Fruit fly (Drosophila melanogaster): ENCODE measurements around the gene CG15535.

Gene CG15535

dm6 chr3R:30388215-30388871, 35.4 kb downstream of the CG15535 start (continued):
- peak; percentile 72 for TF ChIP-seq luna (GFP tag; optimal IDR thresholded peaks at IDR 0.05)
- TF ChIP-seq CG12659 (GFP tag; optimal IDR thresholded peaks at IDR 0.05), result peak; percentile 99
- TF ChIP-seq Lim3 (GFP tag; IDR thresholded peaks at IDR 0.05), result peak; percentile 76
- peak; percentile 96 for TF ChIP-seq CG6854 (GFP tag; optimal IDR thresholded peaks at IDR 0.05)
- peak; percentile 96 for TF ChIP-seq CG8924 (tag; optimal IDR thresholded peaks at IDR 0.05)
- TF ChIP-seq sna (GFP tag; IDR thresholded peaks at IDR 0.05; ENCODE audit: partially characterized antibody), result no peak
- peak; percentile 87 for TF ChIP-seq gcm (GFP tag; optimal IDR thresholded peaks at IDR 0.05)
- TF ChIP-seq pros (GFP tag; optimal IDR thresholded peaks at IDR 0.05), result no peak
- TF ChIP-seq abd-A (tag; optimal IDR thresholded peaks at IDR 0.05), result no peak
- peak; percentile 94 for TF ChIP-seq CG15696 (tag; optimal IDR thresholded peaks at IDR 0.05)
- TF ChIP-seq CG9437 (GFP tag; optimal IDR thresholded peaks at IDR 0.05), result peak; percentile 97
- TF ChIP-seq ro (GFP tag; IDR thresholded peaks at IDR 0.05), result peak; percentile 75
- peak; percentile 90 for TF ChIP-seq Rfx (GFP tag; IDR thresholded peaks at IDR 0.05)
- TF ChIP-seq gsb-n (tag; optimal IDR thresholded peaks at IDR 0.05), result peak; percentile 80
- peak; percentile 96 for TF ChIP-seq CG12236 (GFP tag; optimal IDR thresholded peaks at IDR 0.05)
- TF ChIP-seq CG13624 (GFP tag; optimal IDR thresholded peaks at IDR 0.05), result peak; percentile 96
- peak; percentile 98 for TF ChIP-seq Med (GFP tag)
- peak; percentile 93 for TF ChIP-seq CG12744 (GFP tag; optimal IDR thresholded peaks at IDR 0.05)
- TF ChIP-seq unc-4 (GFP tag; IDR thresholded peaks at IDR 0.05; ENCODE audit: partially characterized antibody), result no peak
- no peak for TF ChIP-seq fru (optimal IDR thresholded peaks at IDR 0.05)
- peak; percentile 97 for TF ChIP-seq CG11398 (GFP tag; optimal IDR thresholded peaks at IDR 0.05)

dm6 chr3R:30387515-30388178, 36.1 kb downstream of the CG15535 start, which contains the start of the genes Fer2LCH and Fer1HCH:
Gene Fer2LCH (plus strand): TSS chr3R:30387804.
Gene Fer1HCH (minus strand): TSS chr3R:30388178.
- peak; percentile 27; the same call in 1 of the 3 replicates for TF ChIP-seq zen2 (GFP tag; IDR thresholded peaks at IDR 0.05; ENCODE audit: partially characterized antibody)
- no peak for TF ChIP-seq CG2712 (tag; optimal IDR thresholded peaks at IDR 0.05)
- TF ChIP-seq chinmo (GFP tag; IDR thresholded peaks at IDR 0.05; ENCODE audit: partially characterized antibody), result peak; percentile 90; the same call in 3 of the 4 replicates
- peak; percentile 34; the same call in 1 of the 2 replicates for TF ChIP-seq NFAT (GFP tag; IDR thresholded peaks at IDR 0.05)
- TF ChIP-seq CG42726 (GFP tag; IDR thresholded peaks at IDR 0.05; ENCODE audit: partially characterized antibody), result 0 out of 2 replicates have a peak, but pooled peaks have one; percentile 11
- peak; percentile 76 to 80 for TF ChIP-seq Trl (optimal IDR thresholded peaks at IDR 0.05)
- TF ChIP-seq Trl (GFP tag; optimal IDR thresholded peaks at IDR 0.05), result no peak
- no peak for TF ChIP-seq CG14965 (GFP tag; optimal IDR thresholded peaks at IDR 0.05; ENCODE audit: borderline replicate concordance)
- TF ChIP-seq Jarid2 (GFP tag; optimal IDR thresholded peaks at IDR 0.05), result peak; percentile 70
- no peak; the same call in 2 of the 3 replicates for TF ChIP-seq Dbx (GFP tag; IDR thresholded peaks at IDR 0.05)
- TF ChIP-seq CG13287 (GFP tag; IDR thresholded peaks at IDR 0.05; ENCODE audit: partially characterized antibody), result no peak
- peak; percentile 28; the same call in 1 of the 2 replicates for TF ChIP-seq inv (GFP tag; IDR thresholded peaks at IDR 0.05; ENCODE audit: partially characterized antibody)
- peak; percentile 13; the same call in 1 of the 3 replicates for TF ChIP-seq HLH4C (GFP tag; IDR thresholded peaks at IDR 0.05; ENCODE audit: partially characterized antibody)
- TF ChIP-seq ci (GFP tag; IDR thresholded peaks at IDR 0.05), result peak; percentile 41; the same call in 1 of the 3 replicates
- TF ChIP-seq Bgb (GFP tag; IDR thresholded peaks at IDR 0.05; ENCODE audit: partially characterized antibody), result peak; percentile 48; the same call in 1 of the 2 replicates
- TF ChIP-seq CG11504 (tag; optimal IDR thresholded peaks at IDR 0.05), result no peak
- TF ChIP-seq rib (GFP tag; IDR thresholded peaks at IDR 0.05), result peak; percentile 52; the same call in 1 of the 2 replicates
- no peak for TF ChIP-seq luna (GFP tag; optimal IDR thresholded peaks at IDR 0.05)
- TF ChIP-seq CG2120 (GFP tag; optimal IDR thresholded peaks at IDR 0.05), result no peak
- peak; percentile 96 for TF ChIP-seq MTF-1 (GFP tag; optimal IDR thresholded peaks at IDR 0.05; ENCODE audit: borderline replicate concordance)
- no peak for TF ChIP-seq al (GFP tag; IDR thresholded peaks at IDR 0.05)
- no peak for TF ChIP-seq CG31224 (GFP tag; IDR thresholded peaks at IDR 0.05)
- TF ChIP-seq cg (GFP tag; optimal IDR thresholded peaks at IDR 0.05), result peak; percentile 84
- peak; percentile 64; the same call in 1 of the 3 replicates for TF ChIP-seq CG2199 (GFP tag; IDR thresholded peaks at IDR 0.05)
- peak; percentile 9 for TF ChIP-seq sens (GFP tag)
- no peak for TF ChIP-seq CG8478 (optimal IDR thresholded peaks at IDR 0.05)
- TF ChIP-seq Med (GFP tag), result peak; percentile 11
- TF ChIP-seq exex (tag; optimal IDR thresholded peaks at IDR 0.05), result peak; percentile 80

Data from whole organism, embryonic.